Worm (Caenorhabditis elegans): Measurements from ENCODE around the gene C27F2.10.

ce11 chrIII:5022964-5023363 is 36.3 kb upstream of the C27F2.10 start, which contains the start of gene R144.13:
- TF ChIP-seq elt-3 (tag; optimal IDR thresholded peaks at IDR 0.05), result no peak
- no peak for TF ChIP-seq snpc-4 (tag; optimal IDR thresholded peaks at IDR 0.05)
- TF ChIP-seq egl-27 (tag; optimal IDR thresholded peaks at IDR 0.05), result no peak
- no peak for TF ChIP-seq fos-1 (tag; optimal IDR thresholded peaks at IDR 0.05)
- no peak for TF ChIP-seq nhr-237 (tag; optimal IDR thresholded peaks at IDR 0.05)
- no peak for TF ChIP-seq zag-1 (tag; optimal IDR thresholded peaks at IDR 0.05)
- no peak for TF ChIP-seq ama-1 (optimal IDR thresholded peaks at IDR 0.05)
- TF ChIP-seq lsy-2 (tag; optimal IDR thresholded peaks at IDR 0.05), result no peak
- no peak for TF ChIP-seq nhr-23 (tag; optimal IDR thresholded peaks at IDR 0.05)
- TF ChIP-seq ztf-4 (tag; optimal IDR thresholded peaks at IDR 0.05), result no peak
- no peak for TF ChIP-seq gmeb-1 (tag; optimal IDR thresholded peaks at IDR 0.05)
- TF ChIP-seq unc-39 (tag; optimal IDR thresholded peaks at IDR 0.05), result no peak
